Worm (Caenorhabditis elegans): ENCODE measurements around the gene Y75B7B.2.
A peak's percentile ranks its signal among the peaks of the same experiment; 100 is the strongest.

Gene Y75B7B.2

ce11 chrV:1302090-1302489 lies 26.3 kb upstream of the Y75B7B.2 start:
- no peak for TF ChIP-seq ceh-91 (GFP tag; IDR thresholded peaks at IDR 0.05)
- TF ChIP-seq F10E7.11 (tag; optimal IDR thresholded peaks at IDR 0.05) = no peak
- TF ChIP-seq zfh-2 (GFP tag; conservative IDR thresholded peaks at IDR 0.05) = no peak
- TF ChIP-seq nfya-2 (GFP tag; IDR thresholded peaks at IDR 0.05) = no peak
- TF ChIP-seq let-526 (GFP tag; IDR thresholded peaks at IDR 0.05) = no peak
- TF ChIP-seq Y95B8A.8 (GFP tag; IDR thresholded peaks at IDR 0.05) = no peak
- TF ChIP-seq bed-2 (GFP tag; IDR thresholded peaks at IDR 0.05) = no peak
- no peak for TF ChIP-seq lag-1 (GFP tag; IDR thresholded peaks at IDR 0.05)
- no peak for TF ChIP-seq tbx-9 (tag; optimal IDR thresholded peaks at IDR 0.05; ENCODE audit: borderline replicate concordance)
- TF ChIP-seq bed-1 (GFP tag; IDR thresholded peaks at IDR 0.05) = no peak
- no peak for TF ChIP-seq nhr-27 (tag; optimal IDR thresholded peaks at IDR 0.05)
- TF ChIP-seq ztf-6 (GFP tag; IDR thresholded peaks at IDR 0.05) = no peak
- TF ChIP-seq F57A8.1 (GFP tag; optimal IDR thresholded peaks at IDR 0.05) = no peak
- TF ChIP-seq egl-18 (GFP tag; IDR thresholded peaks at IDR 0.05) = no peak

- TF ChIP-seq zim-3 (tag; optimal IDR thresholded peaks at IDR 0.05) = no peak
- no peak for TF ChIP-seq ekl-4 (GFP tag; IDR thresholded peaks at IDR 0.05)
- no peak for TF ChIP-seq cebp-1 (GFP tag; IDR thresholded peaks at IDR 0.05)
- TF ChIP-seq cebp-1 (tag; optimal IDR thresholded peaks at IDR 0.05) = no peak
- TF ChIP-seq ama-1 (optimal IDR thresholded peaks at IDR 0.05) = no peak
- TF ChIP-seq ama-1 (GFP tag; optimal IDR thresholded peaks at IDR 0.05) = no peak
- TF ChIP-seq ztf-6 (GFP tag; IDR thresholded peaks at IDR 0.05) = no peak
- TF ChIP-seq F52B5.7 (tag; optimal IDR thresholded peaks at IDR 0.05) = no peak
- TF ChIP-seq B0035.1 (tag; optimal IDR thresholded peaks at IDR 0.05) = no peak
Observed at ce11 chrV:1299232-1299631, 23.4 kb upstream of the Y75B7B.2 start, which contains the start of gene egl-2. Gene egl-2, minus strand, starts transcription at chrV:1299332.

ce11 chrV:1287276-1287675 lies 11.5 kb upstream of the Y75B7B.2 start:
- TF ChIP-seq nhr-80 (tag; optimal IDR thresholded peaks at IDR 0.05) = peak; percentile 2
- TF ChIP-seq F37B4.10 (GFP tag; IDR thresholded peaks at IDR 0.05) = no peak

DNA sequence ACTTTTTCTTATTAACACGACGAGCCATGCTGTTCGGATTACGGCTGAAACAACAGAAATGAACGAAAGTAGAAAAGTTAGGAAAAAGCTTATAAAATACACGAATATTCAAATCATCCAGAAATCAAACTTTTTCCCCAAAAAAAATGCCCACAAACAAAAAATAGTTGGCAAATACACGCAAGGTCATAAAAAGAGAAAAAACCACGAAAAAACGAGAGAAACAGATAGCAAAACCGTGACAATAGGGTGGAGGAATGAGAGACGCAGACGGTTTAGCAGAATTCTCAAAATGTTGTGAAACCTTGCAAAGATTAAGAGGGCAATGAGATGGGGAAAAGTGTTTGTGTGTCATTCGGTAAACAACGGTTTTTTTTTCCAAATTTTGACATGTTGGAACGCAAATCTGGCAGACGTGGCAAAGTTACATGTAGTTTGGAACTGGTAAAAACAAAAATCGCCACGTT lies 9.9 kb upstream of the Y75B7B.2 start, which contains the start of gene tank-1:
TSS of gene tank-1 (minus strand) at position 51 of the 467 bp plus-strand sequence.
- TF ChIP-seq zfh-2 (GFP tag; conservative IDR thresholded peaks at IDR 0.05) (no peak), ztf-22 (GFP tag; optimal IDR thresholded peaks at IDR 0.05) (no peak), efl-1 (GFP tag; optimal IDR thresholded peaks at IDR 0.05) (no peak), C17E4.6 (GFP tag; IDR thresholded peaks at IDR 0.05) (no peak), attf-6 (GFP tag; IDR thresholded peaks at IDR 0.05) (no peak), dox-1 (GFP tag; IDR thresholded peaks at IDR 0.05) (0 out of 2 replicates have a peak, but pooled peaks have one; percentile 18), snpc-1.3 (tag; optimal IDR thresholded peaks at IDR 0.05; ENCODE audit: insufficient read depth) (no peak), hmg-1.2 (GFP tag; IDR thresholded peaks at IDR 0.05) (peak; percentile 88), cebp-1 (GFP tag; IDR thresholded peaks at IDR 0.05) (no peak), cebp-1 (tag; optimal IDR thresholded peaks at IDR 0.05) (peak; percentile 82), D2030.7 (GFP tag; IDR thresholded peaks at IDR 0.05) (no peak)

- TF ChIP-seq mxl-1 (tag; optimal IDR thresholded peaks at IDR 0.05) (no peak), nfyb-1 (GFP tag; IDR thresholded peaks at IDR 0.05) (no peak), fkh-3 (tag; optimal IDR thresholded peaks at IDR 0.05) (no peak), ceh-100 (GFP tag; IDR thresholded peaks at IDR 0.05) (no peak), bed-2 (GFP tag; IDR thresholded peaks at IDR 0.05) (no peak), nfya-1 (tag; optimal IDR thresholded peaks at IDR 0.05; ENCODE audit: borderline replicate concordance, insufficient read depth) (no peak), hsf-1 (GFP tag; IDR thresholded peaks at IDR 0.05) (peak; percentile 92), rpc-1 (optimal IDR thresholded peaks at IDR 0.05) (peak; percentile 35), rpc-1 (tag; optimal IDR thresholded peaks at IDR 0.05) (no peak)
Observed at ce11 chrV:1278529-1278928, 2.7 kb upstream of the Y75B7B.2 start.
